Worm (Caenorhabditis elegans) whole organism, L3 larva: ENCODE data around the gene vps-32.1.

Experiments used
- ama-1 ChIP-seq: fragments of 150-350 bp; optimal IDR thresholded peaks from 2 replicates; lab custom pipeline; 2018
- ceh-28 ChIP-seq: fragments of 150-350 bp; optimal IDR thresholded peaks from 2 replicates; lab custom pipeline; 2014; ENCODE audit warnings: missing biosample characterization, missing genetic modification reagents, missing genetic modification characterization
- egl-27 ChIP-seq: sonication (generic microtip); optimal IDR thresholded peaks from 4 replicates; lab custom pipeline; 2017; ENCODE audit warnings: missing biosample characterization, missing genetic modification reagents, missing genetic modification characterization
- nfya-1 ChIP-seq: sonication (generic microtip); optimal IDR thresholded peaks from 2 replicates; lab custom pipeline; 2017; ENCODE audit warnings: missing genetic modification characterization, mild to moderate bottlenecking, missing compliant biosample characterization, antibody characterized with exemption, moderate library complexity; ENCODE audit not compliant: insufficient read depth
- nhr-11 ChIP-seq: fragments of 150-350 bp; optimal IDR thresholded peaks from 2 replicates; lab custom pipeline; 2014; ENCODE audit warnings: missing biosample characterization, missing genetic modification characterization
- skn-1 ChIP-seq: fragments of 150-350 bp; optimal IDR thresholded peaks from 2 replicates; lab custom pipeline; 2014; ENCODE audit warnings: missing biosample characterization, missing genetic modification characterization

ce11 chrII:6581236-6581635, 8.3 kb upstream of the vps-32.1 start, which contains the start of gene C56C10.6:
- TF ChIP-seq nhr-11 (no peak), nfya-1 (tag; lab: Kevin White, UChicago) (no peak), ceh-28 (tag; lab: Kevin White, UChicago) (no peak), ama-1 (lab: Kevin White, UChicago) (no peak), skn-1 (tag; lab: Kevin White, UChicago) (no peak), egl-27 (tag; lab: Kevin White, UChicago) (no peak)
